Worm (Caenorhabditis elegans): ENCODE data around the gene cas-1.

Gene cas-1

ce11 chrX:16773421-16773820 lies 40.0 kb downstream of the cas-1 start:
- no peak for TF ChIP-seq R02D3.7 (tag; optimal IDR thresholded peaks at IDR 0.05)
- no peak for TF ChIP-seq nhr-28 (tag; optimal IDR thresholded peaks at IDR 0.05)
- peak; percentile 5 for TF ChIP-seq elt-2 (tag; optimal IDR thresholded peaks at IDR 0.05)

DNA sequence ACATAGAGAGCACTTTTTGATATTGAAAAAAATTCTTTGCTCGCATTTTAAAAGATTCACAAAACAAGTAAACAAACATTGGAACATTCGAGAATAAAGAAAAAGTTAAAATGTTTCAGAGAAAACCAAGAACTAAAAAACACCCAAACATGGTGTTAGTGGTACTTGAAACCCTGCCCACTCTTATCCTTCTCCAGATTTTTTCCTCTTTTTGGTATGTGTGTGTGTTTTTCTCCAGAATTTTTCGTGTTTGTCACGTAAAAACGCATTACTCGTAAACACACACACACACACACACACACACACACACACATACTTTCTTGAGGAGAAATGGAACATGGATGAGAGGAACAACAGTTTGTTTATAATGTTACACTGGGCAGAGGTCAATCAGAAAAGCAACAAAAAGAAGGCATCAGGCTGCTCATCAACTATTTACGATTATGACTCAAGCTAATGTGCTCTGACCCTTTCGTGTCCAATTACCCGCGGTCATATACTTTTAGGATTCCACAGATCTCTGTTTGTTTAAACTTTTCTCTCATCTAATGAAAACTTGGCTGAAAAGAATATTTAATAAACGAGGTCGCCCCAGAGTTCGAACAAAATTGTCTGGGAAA lies 41.2 kb downstream of the cas-1 start:
- TF ChIP-seq fkh-10 (GFP tag; optimal IDR thresholded peaks at IDR 0.05) (no peak), fos-1 (tag; optimal IDR thresholded peaks at IDR 0.05) (no peak), jun-1 (tag; optimal IDR thresholded peaks at IDR 0.05) (no peak), pha-4 (tag; optimal IDR thresholded peaks at IDR 0.05) (peak; percentile 50), ztf-11 (tag; optimal IDR thresholded peaks at IDR 0.05) (no peak), egl-5 (tag; optimal IDR thresholded peaks at IDR 0.05) (peak; percentile 86), nhr-11 (tag; optimal IDR thresholded peaks at IDR 0.05) (no peak), R02D3.7 (tag; optimal IDR thresholded peaks at IDR 0.05) (no peak), snpc-4 (tag; optimal IDR thresholded peaks at IDR 0.05) (no peak), elt-1 (tag; optimal IDR thresholded peaks at IDR 0.05) (no peak)

- TF ChIP-seq ZK546.5 (tag; optimal IDR thresholded peaks at IDR 0.05) = no peak
- TF ChIP-seq lin-39 (tag; optimal IDR thresholded peaks at IDR 0.05) = peak; percentile 14
- TF ChIP-seq ztf-4 (tag; optimal IDR thresholded peaks at IDR 0.05) = no peak
Measured at ce11 chrX:16770919-16771318, 42.5 kb downstream of the cas-1 start.

ce11 chrX:16770398-16770797 lies 43.1 kb downstream of the cas-1 start, which contains the start of gene mct-6:
Gene mct-6, minus strand, starts transcription at chrX:16770498.
- TF ChIP-seq pha-4 (tag; optimal IDR thresholded peaks at IDR 0.05) = no peak
- peak; percentile 37 for TF ChIP-seq nhr-23 (tag; optimal IDR thresholded peaks at IDR 0.05)

ce11 chrX:16762529-16762928 lies 50.9 kb downstream of the cas-1 start, which contains the start of gene C10E2.1:
Gene C10E2.1, plus strand, starts transcription at chrX:16762829.
- TF ChIP-seq elt-2 (tag; optimal IDR thresholded peaks at IDR 0.05) = no peak
- no peak for TF ChIP-seq elt-1 (tag; optimal IDR thresholded peaks at IDR 0.05)
- TF ChIP-seq nhr-76 (tag; optimal IDR thresholded peaks at IDR 0.05) = no peak
- no peak for TF ChIP-seq fkh-2 (tag; optimal IDR thresholded peaks at IDR 0.05)
- no peak for TF ChIP-seq hmg-11 (tag; optimal IDR thresholded peaks at IDR 0.05)
- TF ChIP-seq nfya-1 (tag; optimal IDR thresholded peaks at IDR 0.05; ENCODE audit: insufficient read depth) = no peak
- no peak for TF ChIP-seq daf-12 (tag; optimal IDR thresholded peaks at IDR 0.05)
- no peak for TF ChIP-seq tbx-2 (tag; optimal IDR thresholded peaks at IDR 0.05)
- TF ChIP-seq nhr-237 (tag; optimal IDR thresholded peaks at IDR 0.05) = no peak
- no peak for TF ChIP-seq nhr-28 (tag; optimal IDR thresholded peaks at IDR 0.05)
- TF ChIP-seq nhr-12 (tag; optimal IDR thresholded peaks at IDR 0.05) = no peak
- TF ChIP-seq eor-1 (tag; optimal IDR thresholded peaks at IDR 0.05) = no peak
- TF ChIP-seq jun-1 (tag; optimal IDR thresholded peaks at IDR 0.05) = no peak
- no peak for TF ChIP-seq mml-1 (tag; optimal IDR thresholded peaks at IDR 0.05)
- no peak for TF ChIP-seq fos-1 (tag; optimal IDR thresholded peaks at IDR 0.05)
- no peak for TF ChIP-seq sea-2 (GFP tag; optimal IDR thresholded peaks at IDR 0.05)
- TF ChIP-seq pqm-1 (tag; optimal IDR thresholded peaks at IDR 0.05) = no peak

Data from whole organism, L3 larva.